ENCODE assay signal across 1 fruit fly cellular context in the genomic region with DNA sequence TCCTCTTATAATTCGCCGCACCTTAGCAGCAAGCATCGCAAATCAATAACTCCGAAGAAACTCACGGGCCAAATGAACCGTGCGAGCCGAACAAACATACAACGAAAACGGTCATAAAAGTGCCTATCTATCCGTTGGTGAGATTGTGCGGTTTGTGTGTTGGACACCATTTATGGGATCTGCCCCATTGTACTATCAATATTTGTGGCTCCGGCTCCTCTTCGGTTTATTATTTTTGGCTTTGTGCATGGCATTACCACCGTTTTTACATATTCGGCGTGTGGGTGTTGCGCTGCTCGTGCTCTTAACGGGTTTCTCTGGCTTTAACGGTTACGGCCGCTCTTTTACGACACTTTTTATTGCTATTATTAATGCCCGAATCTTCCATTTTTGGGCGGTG.
TF ChIP-seq lines count a peak whose summit lies in the region.

No protein-coding gene starts in this region.

TF ChIP-seq in whole organism, embryonic, 481 proteins besides CTCF, POLR2A, EP300 and RAD21 (continued from another document):
- no peak for TF ChIP-seq CG17612 (GFP tag; IDR thresholded peaks at IDR 0.05; lab: Robert Waterston, UW)
- TF ChIP-seq nmo (GFP tag; optimal IDR thresholded peaks at IDR 0.05; lab: Kevin White, UChicago), result no peak
- TF ChIP-seq CG6689 (GFP tag; IDR thresholded peaks at IDR 0.05; lab: Robert Waterston, UW), result peak; percentile 51; the same call in 1 of the 2 replicates
- no peak for TF ChIP-seq CG4328 (GFP tag; optimal IDR thresholded peaks at IDR 0.05; lab: Kevin White, UChicago)
- no peak for TF ChIP-seq en (GFP tag; optimal IDR thresholded peaks at IDR 0.05; lab: Kevin White, UChicago)
- TF ChIP-seq CG42726 (GFP tag; IDR thresholded peaks at IDR 0.05; lab: Robert Waterston, UW; ENCODE audit: partially characterized antibody), result no peak
- TF ChIP-seq ems (GFP tag; optimal IDR thresholded peaks at IDR 0.05; lab: Kevin White, UChicago), result no peak
- no peak for TF ChIP-seq sens-2 (GFP tag; IDR thresholded peaks at IDR 0.05; lab: Robert Waterston, UW)
- no peak for TF ChIP-seq Poxn (GFP tag; IDR thresholded peaks at IDR 0.05; lab: Robert Waterston, UW)
- no peak; the same call in 1 of the 2 replicates for TF ChIP-seq sim (GFP tag; IDR thresholded peaks at IDR 0.05; lab: Robert Waterston, UW)
- no peak for TF ChIP-seq CG11093 (GFP tag; IDR thresholded peaks at IDR 0.05; lab: Robert Waterston, UW)
- TF ChIP-seq CG13123 (GFP tag; optimal IDR thresholded peaks at IDR 0.05; lab: Kevin White, UChicago), result no peak
- no peak for TF ChIP-seq CG1647 (GFP tag; optimal IDR thresholded peaks at IDR 0.05; lab: Kevin White, UChicago)
- TF ChIP-seq CG30431 (GFP tag; optimal IDR thresholded peaks at IDR 0.05; lab: Kevin White, UChicago), result no peak
- no peak for TF ChIP-seq CG3726 (GFP tag; IDR thresholded peaks at IDR 0.05; lab: Robert Waterston, UW)
- TF ChIP-seq pum (GFP tag; optimal IDR thresholded peaks at IDR 0.05; lab: Kevin White, UChicago), result no peak
- TF ChIP-seq Xbp1 (GFP tag; optimal IDR thresholded peaks at IDR 0.05; lab: Kevin White, UChicago), result no peak
- TF ChIP-seq lov (optimal IDR thresholded peaks at IDR 0.05; lab: Kevin White, UChicago), result no peak
- no peak for TF ChIP-seq lov (GFP tag; IDR thresholded peaks at IDR 0.05; lab: Robert Waterston, UW)
- no peak for TF ChIP-seq esg (GFP tag; conservative IDR thresholded peaks at IDR 0.05; lab: Robert Waterston, UW)
- no peak for TF ChIP-seq NC2β (GFP tag; optimal IDR thresholded peaks at IDR 0.05; lab: Kevin White, UChicago)
- no peak for TF ChIP-seq CG12659 (GFP tag; optimal IDR thresholded peaks at IDR 0.05; lab: Kevin White, UChicago)
- TF ChIP-seq twi (tag; optimal IDR thresholded peaks at IDR 0.05; lab: Kevin White, UChicago), result no peak
- TF ChIP-seq NFAT (GFP tag; IDR thresholded peaks at IDR 0.05; lab: Robert Waterston, UW), result no peak
- TF ChIP-seq Atf6 (GFP tag; IDR thresholded peaks at IDR 0.05; lab: Robert Waterston, UW), result peak; percentile 27; the same call in 1 of the 2 replicates
- TF ChIP-seq HmgZ (tag; optimal IDR thresholded peaks at IDR 0.05; lab: Kevin White, UChicago), result no peak
- no peak for TF ChIP-seq ewg (GFP tag; optimal IDR thresholded peaks at IDR 0.05; lab: Kevin White, UChicago)
- no peak for TF ChIP-seq trh (GFP tag; optimal IDR thresholded peaks at IDR 0.05; lab: Kevin White, UChicago)
- peak; percentile 51 for TF ChIP-seq CG15269 (tag; optimal IDR thresholded peaks at IDR 0.05; lab: Kevin White, UChicago)
- TF ChIP-seq Usf (GFP tag; optimal IDR thresholded peaks at IDR 0.05; lab: Kevin White, UChicago), result no peak
- no peak for TF ChIP-seq CG1529 (GFP tag; optimal IDR thresholded peaks at IDR 0.05; lab: Kevin White, UChicago)
- peak; percentile 5 for TF ChIP-seq HHEX (GFP tag; optimal IDR thresholded peaks at IDR 0.05; lab: Kevin White, UChicago)
- no peak for TF ChIP-seq CG13775 (GFP tag; optimal IDR thresholded peaks at IDR 0.05; lab: Kevin White, UChicago)
- TF ChIP-seq crp (GFP tag; optimal IDR thresholded peaks at IDR 0.05; lab: Kevin White, UChicago), result no peak
- TF ChIP-seq CG1603 (tag; optimal IDR thresholded peaks at IDR 0.05; lab: Kevin White, UChicago), result no peak
- no peak for TF ChIP-seq CG5245 (GFP tag; optimal IDR thresholded peaks at IDR 0.05; lab: Kevin White, UChicago)
- no peak for TF ChIP-seq sna (GFP tag; IDR thresholded peaks at IDR 0.05; lab: Robert Waterston, UW; ENCODE audit: partially characterized antibody)
- no peak for TF ChIP-seq Antp (GFP tag; optimal IDR thresholded peaks at IDR 0.05; lab: Kevin White, UChicago)
- no peak for TF ChIP-seq Nf-YB (GFP tag; optimal IDR thresholded peaks at IDR 0.05; lab: Kevin White, UChicago)
- TF ChIP-seq CG15601 (tag; optimal IDR thresholded peaks at IDR 0.05; lab: Kevin White, UChicago), result peak; percentile 27
- TF ChIP-seq ERR (GFP tag; optimal IDR thresholded peaks at IDR 0.05; lab: Kevin White, UChicago), result no peak
- TF ChIP-seq pan (optimal IDR thresholded peaks at IDR 0.05; lab: Kevin White, UChicago), result no peak
- no peak for TF ChIP-seq pan (GFP tag; optimal IDR thresholded peaks at IDR 0.05 in 1 of 2, IDR thresholded peaks at IDR 0.05 in 1 of 2)
- no peak for TF ChIP-seq croc (GFP tag; conservative IDR thresholded peaks at IDR 0.05; lab: Robert Waterston, UW)
- peak; percentile 73 for TF ChIP-seq Med (GFP tag; lab: Kevin White, UChicago)
- no peak for TF ChIP-seq nom (GFP tag; optimal IDR thresholded peaks at IDR 0.05; lab: Kevin White, UChicago)
- no peak for TF ChIP-seq ind (GFP tag; optimal IDR thresholded peaks at IDR 0.05; lab: Kevin White, UChicago)
- TF ChIP-seq Hmr (GFP tag; optimal IDR thresholded peaks at IDR 0.05; lab: Kevin White, UChicago), result peak; percentile 31
- TF ChIP-seq org-1 (GFP tag; optimal IDR thresholded peaks at IDR 0.05; lab: Kevin White, UChicago), result peak; percentile 7
- TF ChIP-seq pb (GFP tag; optimal IDR thresholded peaks at IDR 0.05; lab: Kevin White, UChicago), result peak; percentile 8
- TF ChIP-seq CG9215 (GFP tag; IDR thresholded peaks at IDR 0.05; lab: Robert Waterston, UW), result no peak
- no peak for TF ChIP-seq CG6654 (GFP tag; optimal IDR thresholded peaks at IDR 0.05; lab: Kevin White, UChicago)
- no peak; the same call in 1 of the 2 replicates for TF ChIP-seq CG32767 (GFP tag; IDR thresholded peaks at IDR 0.05; lab: Robert Waterston, UW)
- no peak for TF ChIP-seq CG17359 (tag; optimal IDR thresholded peaks at IDR 0.05; lab: Kevin White, UChicago)
- TF ChIP-seq CG10147 (GFP tag; optimal IDR thresholded peaks at IDR 0.05; lab: Kevin White, UChicago), result peak; percentile 12
- no peak for TF ChIP-seq CG33557 (GFP tag; optimal IDR thresholded peaks at IDR 0.05; lab: Kevin White, UChicago)
- TF ChIP-seq B-H2 (GFP tag; optimal IDR thresholded peaks at IDR 0.05; lab: Kevin White, UChicago), result no peak
- TF ChIP-seq sd (tag; optimal IDR thresholded peaks at IDR 0.05; lab: Kevin White, UChicago), result peak; percentile 63
- no peak for TF ChIP-seq CG10366 (GFP tag; IDR thresholded peaks at IDR 0.05; lab: Robert Waterston, UW)
- no peak for TF ChIP-seq ara (GFP tag; IDR thresholded peaks at IDR 0.05; lab: Robert Waterston, UW)
- TF ChIP-seq CG13296 (GFP tag; optimal IDR thresholded peaks at IDR 0.05; lab: Kevin White, UChicago), result no peak
- no peak for TF ChIP-seq Dref (GFP tag; IDR thresholded peaks at IDR 0.05; lab: Robert Waterston, UW)
TF ChIP-seq in whole organism, embryonic: peak in this region for 81.
